Worm (Caenorhabditis elegans) whole organism, L3 larva: ENCODE data around the gene Y50D4B.2.
A peak's percentile ranks its signal among the peaks of the same experiment; 100 is the strongest.

Experiments used
- ZK546.5 ChIP-seq: sonication (generic microtip); optimal IDR thresholded peaks from 2 replicates; lab custom pipeline; 2017; ENCODE audit warnings: missing biosample characterization, missing genetic modification characterization
- aly-2 ChIP-seq: fragments of 150-350 bp; optimal IDR thresholded peaks from 2 replicates; lab custom pipeline; 2014; ENCODE audit warnings: missing biosample characterization, missing genetic modification characterization
- ceh-16 ChIP-seq: sonication (generic microtip); optimal IDR thresholded peaks from 2 replicates; lab custom pipeline; 2017; ENCODE audit warnings: missing biosample characterization, missing genetic modification characterization
- ceh-28 ChIP-seq: fragments of 150-350 bp; optimal IDR thresholded peaks from 2 replicates; lab custom pipeline; 2014; ENCODE audit warnings: missing biosample characterization, missing genetic modification reagents, missing genetic modification characterization
- ceh-82 ChIP-seq: fragments of 150-350 bp; optimal IDR thresholded peaks from 2 replicates; lab custom pipeline; 2014; ENCODE audit warnings: missing biosample characterization, missing genetic modification characterization
- egl-27 ChIP-seq: sonication (generic microtip); optimal IDR thresholded peaks from 4 replicates; lab custom pipeline; 2017; ENCODE audit warnings: missing biosample characterization, missing genetic modification reagents, missing genetic modification characterization
- egl-5 ChIP-seq: fragments of 150-350 bp; optimal IDR thresholded peaks from 2 replicates; lab custom pipeline; 2017; ENCODE audit warnings: missing biosample characterization, missing genetic modification reagents, missing genetic modification characterization, inconsistent platforms
- elt-1 ChIP-seq: fragments of 150-350 bp; optimal IDR thresholded peaks from 2 replicates; lab custom pipeline; 2014; ENCODE audit warnings: missing biosample characterization, missing genetic modification characterization
- elt-2 ChIP-seq: sonication (generic microtip); optimal IDR thresholded peaks from 2 replicates; lab custom pipeline; 2016; ENCODE audit warnings: missing genetic modification reagents, mild to moderate bottlenecking, missing genetic modification characterization, missing compliant biosample characterization
- eor-1 ChIP-seq, 2 experiments: fragments of 150-350 bp; optimal IDR thresholded peaks; 2 replicates each; lab custom pipeline; 2014 to 2018; ENCODE audit warnings: missing biosample characterization in 2 of 2, missing genetic modification characterization in 2 of 2
- fkh-10 ChIP-seq: sonication (generic microtip); optimal IDR thresholded peaks from 2 replicates; lab custom pipeline; 2017; ENCODE audit warnings: missing biosample characterization, missing genetic modification reagents, missing genetic modification characterization
- fkh-2 ChIP-seq: fragments of 150-350 bp; optimal IDR thresholded peaks from 2 replicates; lab custom pipeline; 2014; ENCODE audit warnings: missing biosample characterization, missing genetic modification reagents, missing genetic modification characterization
- fos-1 ChIP-seq: fragments of 150-350 bp; optimal IDR thresholded peaks from 2 replicates; lab custom pipeline; 2014; ENCODE audit warnings: missing biosample characterization, missing genetic modification characterization
- hmg-11 ChIP-seq: sonication (generic microtip); optimal IDR thresholded peaks from 2 replicates; lab custom pipeline; 2016; ENCODE audit warnings: missing genetic modification characterization, missing compliant biosample characterization
- jun-1 ChIP-seq: fragments of 150-350 bp; optimal IDR thresholded peaks from 2 replicates; lab custom pipeline; 2014; ENCODE audit warnings: missing biosample characterization, missing genetic modification reagents, missing genetic modification characterization
- lin-15B ChIP-seq: fragments of 150-350 bp; optimal IDR thresholded peaks from 2 replicates; lab custom pipeline; 2014; ENCODE audit warnings: missing biosample characterization, missing genetic modification characterization
- lsy-12 ChIP-seq: sonication (generic microtip); optimal IDR thresholded peaks from 2 replicates; lab custom pipeline; 2016; ENCODE audit warnings: mild to moderate bottlenecking, missing genetic modification characterization, missing compliant biosample characterization
- mdl-1 ChIP-seq: fragments of 150-350 bp; optimal IDR thresholded peaks from 2 replicates; lab custom pipeline; 2014; ENCODE audit warnings: missing biosample characterization, missing genetic modification characterization
- mml-1 ChIP-seq: fragments of 150-350 bp; sonication (generic microtip); optimal IDR thresholded peaks from 3 replicates; lab custom pipeline; 2014; ENCODE audit warnings: missing biosample characterization, missing genetic modification characterization
- nhr-23 ChIP-seq: fragments of 150-350 bp; optimal IDR thresholded peaks from 2 replicates; lab custom pipeline; 2014; ENCODE audit warnings: missing biosample characterization, missing genetic modification reagents, missing genetic modification characterization
- nhr-25 ChIP-seq: sonication (generic microtip); optimal IDR thresholded peaks from 2 replicates; lab custom pipeline; 2017; ENCODE audit warnings: missing biosample characterization, missing genetic modification characterization
- nhr-28 ChIP-seq: fragments of 150-350 bp; optimal IDR thresholded peaks from 2 replicates; lab custom pipeline; 2014; ENCODE audit warnings: missing biosample characterization, missing genetic modification characterization
- nhr-43 ChIP-seq: sonication (generic microtip); optimal IDR thresholded peaks from 2 replicates; lab custom pipeline; 2016; ENCODE audit warnings: mild to moderate bottlenecking, missing genetic modification characterization, missing compliant biosample characterization; ENCODE audit not compliant: poor library complexity, severe bottlenecking
- nhr-67 ChIP-seq: fragments of 150-350 bp; optimal IDR thresholded peaks from 2 replicates; lab custom pipeline; 2014; ENCODE audit warnings: missing biosample characterization, missing genetic modification characterization
- nhr-76 ChIP-seq: fragments of 150-350 bp; sonication (generic microtip); optimal IDR thresholded peaks from 5 replicates; lab custom pipeline; 2014; ENCODE audit warnings: missing biosample characterization, missing genetic modification characterization
- nhr-77 ChIP-seq: fragments of 150-350 bp; optimal IDR thresholded peaks from 2 replicates; lab custom pipeline; 2014; ENCODE audit warnings: missing biosample characterization, missing genetic modification characterization
- pha-4 ChIP-seq: fragments of 150-350 bp; optimal IDR thresholded peaks from 2 replicates; lab custom pipeline; 2014; ENCODE audit warnings: missing biosample characterization, missing genetic modification reagents, missing genetic modification characterization
- pqm-1 ChIP-seq: fragments of 150-350 bp; optimal IDR thresholded peaks from 2 replicates; lab custom pipeline; 2017; ENCODE audit warnings: missing biosample characterization, missing genetic modification characterization, inconsistent platforms
- sea-2 ChIP-seq: fragments of 150-350 bp; sonication (generic microtip); optimal IDR thresholded peaks from 4 replicates; lab custom pipeline; 2014; ENCODE audit warnings: missing biosample characterization, missing genetic modification reagents, missing genetic modification characterization
- snpc-4 ChIP-seq: fragments of 150-350 bp; optimal IDR thresholded peaks from 2 replicates; lab custom pipeline; 2014; ENCODE audit warnings: missing biosample characterization, missing genetic modification characterization
- unc-39 ChIP-seq: sonication (generic microtip); optimal IDR thresholded peaks from 4 replicates; lab custom pipeline; 2017; ENCODE audit warnings: missing biosample characterization, missing genetic modification characterization
- zag-1 ChIP-seq: fragments of 150-350 bp; optimal IDR thresholded peaks from 2 replicates; lab custom pipeline; 2014; ENCODE audit warnings: missing biosample characterization, missing genetic modification characterization
- ztf-4 ChIP-seq: fragments of 150-350 bp; optimal IDR thresholded peaks from 2 replicates; lab custom pipeline; 2014; ENCODE audit warnings: missing biosample characterization, missing genetic modification characterization

Y50D4B.2 gene

ce11 chrV:1131880-1132623, 31.7 kb downstream of the Y50D4B.2 start, which contains the start of gene W07B8.4:
W07B8.4 (minus strand) TSS chrV:1131930.
- no peak for TF ChIP-seq jun-1 (tag; lab: Kevin White, UChicago)
- peak; percentile 49 for TF ChIP-seq elt-2 (tag; lab: Kevin White, UChicago)

ce11 chrV:1133223-1133622, 32.8 kb downstream of the Y50D4B.2 start:
- TF ChIP-seq fkh-2 (tag; lab: Kevin White, UChicago) (no peak), pqm-1 (tag; lab: Kevin White, UChicago) (peak; percentile 13), lin-15B (tag; lab: Kevin White, UChicago) (no peak), zag-1 (no peak), ceh-16 (no peak), elt-2 (tag; lab: Kevin White, UChicago) (peak; percentile 3), fos-1 (tag; lab: Kevin White, UChicago) (no peak), nhr-67 (no peak), elt-1 (tag; lab: Kevin White, UChicago) (no peak), eor-1 (tag; optimal IDR thresholded peaks at IDR 0.05; lab: Kevin White, UChicago) (no peak), ZK546.5 (tag; lab: Kevin White, UChicago) (no peak), pha-4 (no peak), nhr-43 (tag; lab: Kevin White, UChicago) (no peak), egl-5 (no peak)

- TF ChIP-seq nhr-77 (tag; lab: Kevin White, UChicago) (no peak), elt-2 (tag; lab: Kevin White, UChicago) (peak; percentile 84), pqm-1 (tag; lab: Kevin White, UChicago) (peak; percentile 32)
- TF ChIP-seq, all 47 proteins: peak for 2
These were observed 33.5 kb downstream of the Y50D4B.2 start, which contains the start of gene cpr-5 for ce11 chrV:1133840-1134239. cpr-5 (minus strand) TSS chrV:1134036.

- no peak for TF ChIP-seq nhr-43 (tag; lab: Kevin White, UChicago)
- no peak for TF ChIP-seq mdl-1 (tag; lab: Kevin White, UChicago)
- TF ChIP-seq zag-1 = no peak
- TF ChIP-seq egl-5 = no peak
- TF ChIP-seq sea-2 (GFP tag; lab: Kevin White, UChicago) = no peak
- no peak for TF ChIP-seq nhr-77 (tag; lab: Kevin White, UChicago)
- TF ChIP-seq eor-1 (tag; optimal IDR thresholded peaks at IDR 0.05; lab: Kevin White, UChicago) = no peak
- no peak for TF ChIP-seq lin-15B (tag; lab: Kevin White, UChicago)
- no peak for TF ChIP-seq elt-1 (tag; lab: Kevin White, UChicago)
- no peak for TF ChIP-seq mml-1 (tag; lab: Kevin White, UChicago)
- no peak for TF ChIP-seq nhr-67
- TF ChIP-seq fkh-2 (tag; lab: Kevin White, UChicago) = no peak
- no peak for TF ChIP-seq nhr-76 (tag; lab: Kevin White, UChicago)
- no peak for TF ChIP-seq fkh-10 (GFP tag; lab: Kevin White, UChicago)
- no peak for TF ChIP-seq nhr-25 (tag; lab: Kevin White, UChicago)
- TF ChIP-seq elt-2 (tag; lab: Kevin White, UChicago) = no peak
- TF ChIP-seq lsy-12 (tag; lab: Kevin White, UChicago) = no peak
- TF ChIP-seq nhr-23 = no peak
These were observed 33.9 kb downstream of the Y50D4B.2 start, which contains the start of gene cpr-8 for ce11 chrV:1134302-1134701. cpr-8 (plus strand) TSS chrV:1134602.

- TF ChIP-seq aly-2 (tag; lab: Kevin White, UChicago) (no peak), nhr-25 (tag; lab: Kevin White, UChicago) (no peak), pha-4 (no peak), unc-39 (tag; lab: Kevin White, UChicago) (no peak), jun-1 (tag; lab: Kevin White, UChicago) (no peak), nhr-76 (tag; lab: Kevin White, UChicago) (no peak), ceh-16 (no peak), ztf-4 (tag; lab: Kevin White, UChicago) (no peak), snpc-4 (no peak), ceh-28 (tag; lab: Kevin White, UChicago) (no peak), fkh-2 (tag; lab: Kevin White, UChicago) (no peak), ceh-82 (no peak), hmg-11 (tag; lab: Kevin White, UChicago) (no peak), egl-27 (tag; lab: Kevin White, UChicago) (no peak), elt-2 (tag; lab: Kevin White, UChicago) (no peak), nhr-28 (no peak), pqm-1 (tag; lab: Kevin White, UChicago) (no peak), egl-5 (no peak)
These were observed 40.4 kb downstream of the Y50D4B.2 start for ce11 chrV:1140806-1141205.
